Fruit fly (Drosophila melanogaster) whole organism, pupa: ENCODE results near the gene CG42869.

Experiments
- CG10348 ChIP-seq: fragments of 200-800 bp; sonication (Bioruptor generic); IDR thresholded peaks from 2 replicates; pipeline ENCODE4 v1.3.6; 2022; ENCODE audit warnings: missing biosample characterization, missing genetic modification characterization
- CG12605 ChIP-seq: fragments of 200-800 bp; sonication (Bioruptor generic); IDR thresholded peaks from 2 replicates; pipeline ENCODE4 v1.3.6; 2022; ENCODE audit warnings: missing biosample characterization, missing genetic modification characterization
- CG15710 ChIP-seq: fragments of 200-800 bp; sonication (Bioruptor generic); optimal IDR thresholded peaks from 2 replicates; lab custom pipeline; 2018; ENCODE audit warnings: missing biosample characterization, mild to moderate bottlenecking, missing genetic modification characterization, moderate library complexity
- CG32121 ChIP-seq: fragments of 200-800 bp; sonication (Bioruptor generic); IDR thresholded peaks from 2 replicates; pipeline ENCODE4 v1.3.6; 2022; ENCODE audit warnings: missing biosample characterization, missing genetic modification characterization
- CG34367 ChIP-seq: fragments of 200-800 bp; sonication (Bioruptor generic); optimal IDR thresholded peaks from 2 replicates; lab custom pipeline; 2018; ENCODE audit warnings: missing biosample characterization, mild to moderate bottlenecking, missing genetic modification characterization
- CG9948 ChIP-seq: fragments of 200-800 bp; sonication (Bioruptor generic); optimal IDR thresholded peaks from 2 replicates; lab custom pipeline; 2018; ENCODE audit warnings: missing biosample characterization, mild to moderate bottlenecking, missing genetic modification characterization, moderate library complexity
- EcR ChIP-seq: fragments of 200-800 bp; sonication (Bioruptor generic); optimal IDR thresholded peaks from 3 replicates; lab custom pipeline; 2019; ENCODE audit warnings: missing biosample characterization, missing genetic modification characterization, mild to moderate bottlenecking, moderate library complexity, missing genetic modification reagents
- Snoo ChIP-seq: fragments of 200-800 bp; sonication (Bioruptor generic); optimal IDR thresholded peaks from 3 replicates; lab custom pipeline; 2017; ENCODE audit warnings: missing biosample characterization, mild to moderate bottlenecking, missing genetic modification characterization, inconsistent platforms
- fd96Ca ChIP-seq: fragments of 200-800 bp; sonication (Bioruptor generic); IDR thresholded peaks from 3 replicates; pipeline ENCODE4 v1.3.6; 2022; ENCODE audit warnings: missing biosample characterization, missing genetic modification characterization
- gl ChIP-seq: fragments of 200-800 bp; sonication (Bioruptor generic); optimal IDR thresholded peaks from 2 replicates; lab custom pipeline; 2018; ENCODE audit warnings: missing biosample characterization, mild to moderate bottlenecking, missing genetic modification characterization
- rn ChIP-seq: fragments of 200-800 bp; sonication (Bioruptor generic); IDR thresholded peaks from 2 replicates; pipeline ENCODE4 v1.3.6; 2022; ENCODE audit warnings: missing biosample characterization, missing genetic modification characterization

- TF ChIP-seq CG9948 (no peak), Snoo (tag; lab: Kevin White, UChicago) (no peak), fd96Ca (GFP tag; lab: Robert Waterston, UW) (no peak), CG34367 (tag; lab: Kevin White, UChicago) (no peak), EcR (GFP tag; lab: Kevin White, UChicago) (no peak), CG10348 (no peak), rn (GFP tag; lab: Robert Waterston, UW) (no peak), gl (tag; lab: Kevin White, UChicago) (no peak), CG12605 (GFP tag; lab: Robert Waterston, UW) (no peak), CG32121 (no peak), CG15710 (tag; lab: Kevin White, UChicago) (no peak)
Observed at dm6 chr3R:21769218-21769617, 32.6 kb upstream of the CG42869 start, which contains the start of gene Burs.
